Fruit fly (Drosophila melanogaster): ENCODE measurements around the gene CG1677.

DNA sequence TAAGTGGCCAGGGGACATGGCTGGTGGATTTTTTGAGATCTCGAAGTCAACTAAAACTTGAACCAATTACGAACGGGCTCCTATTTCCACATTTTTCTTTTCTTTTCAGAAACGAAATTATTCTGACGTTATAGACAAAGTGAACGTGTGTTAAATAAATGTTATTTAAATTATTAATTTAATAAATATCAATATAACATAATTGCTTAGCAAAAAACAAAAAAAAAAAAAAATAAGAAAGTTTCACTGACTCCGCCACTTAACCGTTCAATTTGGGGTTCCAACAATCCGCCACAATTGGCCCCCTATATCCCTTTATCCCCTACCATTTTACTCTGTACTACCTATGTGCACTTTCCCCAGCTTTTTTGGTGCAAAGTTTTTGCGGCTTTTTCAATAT is 22.7 kb downstream of the CG1677 start, which contains the start of gene CG42781:
- no peak for TF ChIP-seq dl (GFP tag; optimal IDR thresholded peaks at IDR 0.05; ENCODE audit: insufficient read depth in 1 of 2, partially characterized antibody in 2 of 2)
- TF ChIP-seq Abd-B (GFP tag; optimal IDR thresholded peaks at IDR 0.05): no peak
- TF ChIP-seq Myc (optimal IDR thresholded peaks at IDR 0.05): no peak
- no peak for TF ChIP-seq GATAd (GFP tag; optimal IDR thresholded peaks at IDR 0.05)
- no peak for TF ChIP-seq CG9705 (GFP tag; optimal IDR thresholded peaks at IDR 0.05)
- TF ChIP-seq br (GFP tag; optimal IDR thresholded peaks at IDR 0.05): no peak
- no peak for TF ChIP-seq rgr (GFP tag; optimal IDR thresholded peaks at IDR 0.05)
- TF ChIP-seq woc (GFP tag; optimal IDR thresholded peaks at IDR 0.05): no peak
- no peak for TF ChIP-seq OdsH (GFP tag; optimal IDR thresholded peaks at IDR 0.05)
- TF ChIP-seq sage (GFP tag; optimal IDR thresholded peaks at IDR 0.05): no peak
- no peak for TF ChIP-seq CrebA (GFP tag; optimal IDR thresholded peaks at IDR 0.05; ENCODE audit: borderline replicate concordance)
- TF ChIP-seq psq (GFP tag; optimal IDR thresholded peaks at IDR 0.05): no peak

Measured in whole organism, wandering third instar larva.